Worm (Caenorhabditis elegans): Measurements from ENCODE around the gene poml-1.
A peak's percentile ranks its signal among the peaks of the same experiment; 100 is the strongest.

poml-1 gene

ce11 chrX:13716313-13716712, 6.4 kb downstream of the poml-1 start:
- TF ChIP-seq F22D6.2 (tag; optimal IDR thresholded peaks at IDR 0.05), result no peak
- no peak for TF ChIP-seq madf-3 (GFP tag; IDR thresholded peaks at IDR 0.05)
- TF ChIP-seq pbrm-1 (GFP tag; IDR thresholded peaks at IDR 0.05), result 0 out of 2 replicates have a peak, but pooled peaks have one; percentile 8
- TF ChIP-seq zfh-2 (GFP tag; conservative IDR thresholded peaks at IDR 0.05), result no peak
- peak; percentile 2 for TF ChIP-seq K12H6.12 (tag; optimal IDR thresholded peaks at IDR 0.05)
- peak; percentile 81 for TF ChIP-seq B0261.1 (tag; optimal IDR thresholded peaks at IDR 0.05)
- no peak for TF ChIP-seq tbx-9 (tag; optimal IDR thresholded peaks at IDR 0.05; ENCODE audit: borderline replicate concordance)
- no peak for TF ChIP-seq madf-6 (GFP tag; IDR thresholded peaks at IDR 0.05)
- no peak for TF ChIP-seq let-526 (GFP tag; IDR thresholded peaks at IDR 0.05)
- peak; percentile 6 for TF ChIP-seq attf-5 (GFP tag; optimal IDR thresholded peaks at IDR 0.05)
- no peak for TF ChIP-seq nhr-120 (GFP tag; IDR thresholded peaks at IDR 0.05)
- 0 out of 2 replicates have a peak, but pooled peaks have one; percentile 29 for TF ChIP-seq hmg-20 (GFP tag; IDR thresholded peaks at IDR 0.05)
- no peak for TF ChIP-seq sea-2 (GFP tag; IDR thresholded peaks at IDR 0.05)
- TF ChIP-seq him-1 (tag; optimal IDR thresholded peaks at IDR 0.05), result no peak
- TF ChIP-seq zim-3 (tag; optimal IDR thresholded peaks at IDR 0.05), result peak; percentile 31
- peak; percentile 11 for TF ChIP-seq nhr-80 (tag; optimal IDR thresholded peaks at IDR 0.05)
- TF ChIP-seq ztf-25 (GFP tag; IDR thresholded peaks at IDR 0.05), result no peak
- no peak for TF ChIP-seq nhr-27 (tag; optimal IDR thresholded peaks at IDR 0.05)
- peak; percentile 37; the same call in 1 of the 2 replicates for TF ChIP-seq Y53G8AR.9 (GFP tag; conservative IDR thresholded peaks at IDR 0.05)
- no peak for TF ChIP-seq mes-4 (tag; optimal IDR thresholded peaks at IDR 0.05)
- peak; percentile 49 for TF ChIP-seq hmg-1.2 (GFP tag; IDR thresholded peaks at IDR 0.05)
- TF ChIP-seq nfya-2 (GFP tag; IDR thresholded peaks at IDR 0.05), result no peak
- no peak for TF ChIP-seq athp-1 (tag; optimal IDR thresholded peaks at IDR 0.05)
- TF ChIP-seq unc-62 (GFP tag; optimal IDR thresholded peaks at IDR 0.05), result no peak
- TF ChIP-seq ztf-18 (tag; optimal IDR thresholded peaks at IDR 0.05), result peak; percentile 19
- peak in 1 of 2 experiments; percentile 41 for TF ChIP-seq let-607 (tag; optimal IDR thresholded peaks at IDR 0.05)
- TF ChIP-seq aptf-3 (GFP tag; IDR thresholded peaks at IDR 0.05), result no peak
- TF ChIP-seq F39B2.1 (GFP tag; IDR thresholded peaks at IDR 0.05), result no peak
- peak; percentile 25 for TF ChIP-seq nhr-90 (tag; optimal IDR thresholded peaks at IDR 0.05)
- no peak for TF ChIP-seq T26A5.8 (tag; optimal IDR thresholded peaks at IDR 0.05)
- no peak for TF ChIP-seq nhr-179 (tag; optimal IDR thresholded peaks at IDR 0.05)
- TF ChIP-seq lin-54 (GFP tag; optimal IDR thresholded peaks at IDR 0.05), result no peak
- peak; percentile 30 for TF ChIP-seq ZK185.1 (tag; optimal IDR thresholded peaks at IDR 0.05; ENCODE audit: poor library complexity, severe bottlenecking)
- TF ChIP-seq ets-4 (GFP tag; optimal IDR thresholded peaks at IDR 0.05), result no peak
- peak; percentile 24; the same call in 1 of the 2 replicates for TF ChIP-seq C06A6.2 (GFP tag; conservative IDR thresholded peaks at IDR 0.05)
- no peak for TF ChIP-seq hlh-12 (tag; optimal IDR thresholded peaks at IDR 0.05)
- TF ChIP-seq lir-1 (GFP tag; conservative IDR thresholded peaks at IDR 0.05), result 0 out of 2 replicates have a peak, but pooled peaks have one; percentile 12
- TF ChIP-seq ceh-100 (GFP tag; IDR thresholded peaks at IDR 0.05), result no peak
- TF ChIP-seq K11D2.4 (GFP tag; IDR thresholded peaks at IDR 0.05), result no peak
- no peak for TF ChIP-seq D2030.7 (GFP tag; IDR thresholded peaks at IDR 0.05)
- no peak for TF ChIP-seq bed-1 (GFP tag; IDR thresholded peaks at IDR 0.05)
- TF ChIP-seq akir-1 (GFP tag; optimal IDR thresholded peaks at IDR 0.05), result no peak
- TF ChIP-seq efl-1 (GFP tag; optimal IDR thresholded peaks at IDR 0.05), result no peak
- TF ChIP-seq ceh-91 (GFP tag; IDR thresholded peaks at IDR 0.05), result no peak
- 0 out of 2 replicates have a peak, but pooled peaks have one; percentile 9 for TF ChIP-seq aptf-2 (GFP tag; conservative IDR thresholded peaks at IDR 0.05)
- no peak for TF ChIP-seq F49E8.2 (tag; optimal IDR thresholded peaks at IDR 0.05; ENCODE audit: insufficient read depth)
- no peak for TF ChIP-seq unc-130 (GFP tag; optimal IDR thresholded peaks at IDR 0.05)
- peak; percentile 68 for TF ChIP-seq rpc-1 (optimal IDR thresholded peaks at IDR 0.05)
- peak; percentile 67 for TF ChIP-seq rpc-1 (tag; optimal IDR thresholded peaks at IDR 0.05)
- no peak for TF ChIP-seq atf-7 (tag; optimal IDR thresholded peaks at IDR 0.05)
